Worm (Caenorhabditis elegans) whole organism, young adult: ENCODE measurements around the gene scc-1.
A peak's percentile ranks its signal among the peaks of the same experiment; 100 is the strongest.

ENCODE experiments used
- F22D6.2 ChIP-seq: sonication (generic microtip); optimal IDR thresholded peaks from 2 replicates; lab custom pipeline; 2016; ENCODE audit warnings: mild to moderate bottlenecking, missing genetic modification characterization, missing compliant biosample characterization
- F39B2.1 ChIP-seq: fragments of 200-800 bp; sonication (Bioruptor generic); IDR thresholded peaks from 2 replicates; pipeline ENCODE4 v1.3.6; 2022; ENCODE audit warnings: missing genetic modification reagents, missing genetic modification characterization, missing compliant biosample characterization
- F57A8.1 ChIP-seq: fragments of 200-800 bp; sonication (Bioruptor generic); optimal IDR thresholded peaks from 2 replicates; lab custom pipeline; 2018; ENCODE audit warnings: mild to moderate bottlenecking, missing genetic modification characterization, moderate library complexity, missing compliant biosample characterization
- K11D2.4 ChIP-seq: fragments of 200-800 bp; sonication (Bioruptor generic); IDR thresholded peaks from 2 replicates; pipeline ENCODE4 v1.3.6; 2022; ENCODE audit warnings: missing genetic modification reagents, missing genetic modification characterization, missing compliant biosample characterization
- Y53G8AR.9 ChIP-seq: fragments of 200-800 bp; sonication (Bioruptor generic); conservative IDR thresholded peaks from 2 replicates; pipeline ENCODE4 v1.3.6; 2022; ENCODE audit warnings: missing genetic modification reagents, missing genetic modification characterization, missing compliant biosample characterization
- aptf-3 ChIP-seq: fragments of 200-800 bp; sonication (Bioruptor generic); IDR thresholded peaks from 2 replicates; pipeline ENCODE4 v1.3.6; 2022; ENCODE audit warnings: missing genetic modification characterization, missing compliant biosample characterization
- atf-7 ChIP-seq: sonication (generic microtip); optimal IDR thresholded peaks from 2 replicates; lab custom pipeline; 2017; ENCODE audit warnings: mild to moderate bottlenecking, missing genetic modification characterization, missing compliant biosample characterization
- attf-6 ChIP-seq: fragments of 200-800 bp; sonication (Bioruptor generic); IDR thresholded peaks from 2 replicates; pipeline ENCODE4 v1.3.6; 2022; ENCODE audit warnings: missing genetic modification reagents, missing genetic modification characterization, missing compliant biosample characterization
- ceh-58 ChIP-seq: fragments of 200-800 bp; sonication (Bioruptor generic); IDR thresholded peaks from 2 replicates; pipeline ENCODE4 v1.3.6; 2022; ENCODE audit warnings: missing genetic modification characterization, missing compliant biosample characterization
- egrh-3 ChIP-seq: fragments of 200-800 bp; sonication (Bioruptor generic); IDR thresholded peaks from 2 replicates; pipeline ENCODE4 v1.3.6; 2022; ENCODE audit warnings: missing genetic modification reagents, missing genetic modification characterization, missing compliant biosample characterization
- gei-17 ChIP-seq: fragments of 200-800 bp; sonication (Bioruptor generic); optimal IDR thresholded peaks from 2 replicates; lab custom pipeline; 2018; ENCODE audit warnings: mild to moderate bottlenecking, missing genetic modification characterization, missing compliant biosample characterization
- hlh-12 ChIP-seq: sonication (generic microtip); optimal IDR thresholded peaks from 2 replicates; lab custom pipeline; 2016; ENCODE audit warnings: missing genetic modification characterization, missing compliant biosample characterization
- let-607 ChIP-seq, 2 experiments: fragments of 200-800 bp in 1 of 2; sonication (Bioruptor generic) in 1 of 2; sonication (generic microtip) in 1 of 2; optimal IDR thresholded peaks; 2 replicates each; lab custom pipeline; 2016 to 2018; ENCODE audit warnings: mild to moderate bottlenecking in 2 of 2, missing compliant biosample characterization in 2 of 2, missing genetic modification characterization in 2 of 2, moderate library complexity in 2 of 2, missing genotype in 1 of 2
- lin-40 ChIP-seq: sonication (generic microtip); optimal IDR thresholded peaks from 2 replicates; lab custom pipeline; 2016; ENCODE audit warnings: missing genetic modification characterization, mild to moderate bottlenecking, missing compliant biosample characterization, missing genotype, missing genetic modification reagents
- lir-1 ChIP-seq: fragments of 200-800 bp; sonication (Bioruptor generic); conservative IDR thresholded peaks from 2 replicates; pipeline ENCODE4 v1.3.6; 2022; ENCODE audit warnings: missing genetic modification reagents, missing genetic modification characterization, missing compliant biosample characterization
- madf-10 ChIP-seq: sonication (generic microtip); optimal IDR thresholded peaks from 2 replicates; lab custom pipeline; 2016; ENCODE audit warnings: mild to moderate bottlenecking, missing genetic modification characterization, missing compliant biosample characterization
- madf-3 ChIP-seq: fragments of 200-800 bp; sonication (Bioruptor generic); IDR thresholded peaks from 2 replicates; pipeline ENCODE4 v1.3.6; 2022; ENCODE audit warnings: missing genetic modification reagents, missing genetic modification characterization, missing compliant biosample characterization
- mcd-1 ChIP-seq: fragments of 200-800 bp; sonication (Bioruptor generic); IDR thresholded peaks from 2 replicates; pipeline ENCODE4 v1.3.6; 2022; ENCODE audit warnings: missing genetic modification reagents, missing genetic modification characterization, missing compliant biosample characterization
- nfya-2 ChIP-seq: fragments of 200-800 bp; sonication (Bioruptor generic); IDR thresholded peaks from 2 replicates; pipeline ENCODE4 v1.3.6; 2022; ENCODE audit warnings: missing genetic modification reagents, missing genetic modification characterization, missing compliant biosample characterization
- nhr-179 ChIP-seq: sonication (generic microtip); optimal IDR thresholded peaks from 2 replicates; lab custom pipeline; 2016; ENCODE audit warnings: mild to moderate bottlenecking, missing genetic modification characterization, missing compliant biosample characterization
- nhr-80 ChIP-seq: sonication (generic microtip); optimal IDR thresholded peaks from 2 replicates; lab custom pipeline; 2016; ENCODE audit warnings: missing genetic modification characterization, missing compliant biosample characterization
- rcor-1 ChIP-seq: fragments of 200-800 bp; sonication (Bioruptor generic); IDR thresholded peaks from 2 replicates; pipeline ENCODE4 v1.3.6; 2022; ENCODE audit warnings: missing genetic modification reagents, missing genetic modification characterization, missing compliant biosample characterization
- rpc-1 ChIP-seq, 2 experiments: fragments of 150-350 bp in 1 of 2; sonication (generic microtip) in 1 of 2; optimal IDR thresholded peaks; 2 replicates each; lab custom pipeline; 2014 to 2018; ENCODE audit warnings: missing biosample characterization in 1 of 2, missing genetic modification characterization in 1 of 2, missing genetic modification reagents in 1 of 2, missing genotype in 1 of 2
- sdz-38 ChIP-seq: sonication (generic microtip); optimal IDR thresholded peaks from 2 replicates; lab custom pipeline; 2016; ENCODE audit warnings: missing genotype, missing genetic modification characterization, missing compliant biosample characterization
- sea-2 ChIP-seq: fragments of 200-800 bp; sonication (Bioruptor generic); IDR thresholded peaks from 2 replicates; pipeline ENCODE4 v1.3.6; 2022; ENCODE audit warnings: missing genetic modification characterization, missing compliant biosample characterization
- snpc-1.1 ChIP-seq: sonication (generic microtip); optimal IDR thresholded peaks from 2 replicates; lab custom pipeline; 2017; ENCODE audit warnings: missing genetic modification characterization, mild to moderate bottlenecking, missing compliant biosample characterization, antibody characterized with exemption, moderate library complexity, missing genotype, missing genetic modification reagents; ENCODE audit not compliant: insufficient read depth
- unc-130 ChIP-seq: sonication (generic microtip); optimal IDR thresholded peaks from 2 replicates; lab custom pipeline; 2016; ENCODE audit warnings: missing genetic modification reagents, missing genetic modification characterization, missing compliant biosample characterization
- zfh-2 ChIP-seq: fragments of 200-800 bp; sonication (Bioruptor generic); conservative IDR thresholded peaks from 2 replicates; pipeline ENCODE4 v1.3.6; 2022; ENCODE audit warnings: missing genetic modification reagents, missing genetic modification characterization, missing compliant biosample characterization
- ztf-18 ChIP-seq: sonication (generic microtip); optimal IDR thresholded peaks from 2 replicates; lab custom pipeline; 2016; ENCODE audit warnings: missing genotype, mild to moderate bottlenecking, missing genetic modification characterization, missing compliant biosample characterization
- ztf-25 ChIP-seq: fragments of 200-800 bp; sonication (Bioruptor generic); IDR thresholded peaks from 2 replicates; pipeline ENCODE4 v1.3.6; 2022; ENCODE audit warnings: missing genetic modification reagents, missing genetic modification characterization, missing compliant biosample characterization
- ztf-3 ChIP-seq: fragments of 200-800 bp; sonication (Bioruptor generic); optimal IDR thresholded peaks from 2 replicates; lab custom pipeline; 2018; ENCODE audit warnings: mild to moderate bottlenecking, missing genetic modification characterization, missing compliant biosample characterization

scc-1 gene

DNA sequence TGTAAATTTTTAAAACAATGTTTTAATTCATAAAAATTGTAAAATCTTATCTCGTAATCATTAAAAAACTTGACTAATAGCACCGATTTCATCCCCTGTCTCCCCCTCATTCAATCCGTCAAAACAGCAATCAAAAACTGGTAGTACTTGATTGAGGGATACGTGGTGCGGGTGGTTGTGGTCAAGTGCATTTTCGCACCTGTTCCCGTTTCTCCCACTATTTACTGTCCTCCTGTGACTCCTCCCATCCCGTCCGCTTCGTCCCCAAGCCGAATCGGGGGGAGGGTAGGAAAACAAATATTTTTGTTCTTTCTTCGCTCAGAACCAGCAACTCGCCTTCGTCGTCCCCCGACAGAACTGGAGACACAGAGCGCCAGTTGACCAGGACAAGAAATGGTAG lies 49.7 kb upstream of the scc-1 start, which contains the start of gene lgc-27:
lgc-27 (plus strand) TSS at position 301 of the 400 bp plus-strand sequence.
- no peak for TF ChIP-seq sea-2 (GFP tag; lab: Robert Waterston, UW)
- 0 out of 2 replicates have a peak, but pooled peaks have one; percentile 8 for TF ChIP-seq madf-3 (GFP tag; lab: Robert Waterston, UW)

DNA sequence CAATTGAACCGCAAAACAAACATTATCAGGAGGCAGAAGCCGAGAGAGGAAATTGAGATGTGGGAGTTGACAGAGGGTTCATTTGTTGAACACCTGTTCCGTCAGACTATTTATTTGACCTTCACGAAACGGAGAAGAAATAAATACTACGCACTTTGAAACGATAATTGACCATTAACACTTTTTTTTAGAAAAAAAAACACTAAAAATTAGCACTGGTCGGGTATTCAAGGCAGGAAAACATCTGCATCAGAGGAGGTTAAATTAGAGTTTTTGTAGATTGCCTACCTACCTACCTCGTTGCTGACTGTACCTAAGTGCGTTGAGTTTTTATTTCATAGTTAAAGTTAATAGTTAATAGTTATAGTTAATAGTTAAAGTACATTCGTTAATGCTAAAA lies 48.4 kb upstream of the scc-1 start:
- TF ChIP-seq nhr-179 (tag; lab: Kevin White, UChicago): no peak
- no peak for TF ChIP-seq hlh-12 (tag; lab: Kevin White, UChicago)
- TF ChIP-seq mcd-1: no peak
- TF ChIP-seq unc-130: no peak
- no peak for TF ChIP-seq lin-40 (tag; lab: Kevin White, UChicago)
- no peak for TF ChIP-seq nhr-80 (tag; lab: Kevin White, UChicago)
- TF ChIP-seq rpc-1 (optimal IDR thresholded peaks at IDR 0.05; lab: Kevin White, UChicago): no peak
- no peak for TF ChIP-seq rpc-1 (tag; optimal IDR thresholded peaks at IDR 0.05; lab: Kevin White, UChicago)
- no peak for TF ChIP-seq ceh-58 (GFP tag; lab: Robert Waterston, UW)
- TF ChIP-seq ztf-18: no peak
- TF ChIP-seq zfh-2: no peak
- no peak for TF ChIP-seq K11D2.4 (GFP tag; lab: Robert Waterston, UW)
- TF ChIP-seq, all 124 proteins: peak for 0

ce11 chrII:4655834-4656233 lies 42.7 kb upstream of the scc-1 start, which contains the start of gene fut-6:
Gene fut-6, minus strand, starts transcription at chrII:4655934.
- TF ChIP-seq sea-2 (GFP tag; lab: Robert Waterston, UW) (no peak), ztf-3 (no peak), atf-7 (tag; lab: Kevin White, UChicago) (no peak), madf-10 (tag; lab: Kevin White, UChicago) (no peak), Y53G8AR.9 (GFP tag; lab: Robert Waterston, UW) (no peak), madf-3 (GFP tag; lab: Robert Waterston, UW) (no peak), attf-6 (no peak), gei-17 (GFP tag; lab: Kevin White, UChicago) (no peak), F22D6.2 (tag; lab: Kevin White, UChicago) (no peak), let-607 (tag; optimal IDR thresholded peaks at IDR 0.05; lab: Kevin White, UChicago) (no peak), rcor-1 (no peak), F39B2.1 (GFP tag; lab: Robert Waterston, UW) (no peak), snpc-1.1 (tag; lab: Kevin White, UChicago) (no peak), F57A8.1 (GFP tag; lab: Kevin White, UChicago) (no peak), ztf-25 (GFP tag; lab: Robert Waterston, UW) (no peak)

DNA sequence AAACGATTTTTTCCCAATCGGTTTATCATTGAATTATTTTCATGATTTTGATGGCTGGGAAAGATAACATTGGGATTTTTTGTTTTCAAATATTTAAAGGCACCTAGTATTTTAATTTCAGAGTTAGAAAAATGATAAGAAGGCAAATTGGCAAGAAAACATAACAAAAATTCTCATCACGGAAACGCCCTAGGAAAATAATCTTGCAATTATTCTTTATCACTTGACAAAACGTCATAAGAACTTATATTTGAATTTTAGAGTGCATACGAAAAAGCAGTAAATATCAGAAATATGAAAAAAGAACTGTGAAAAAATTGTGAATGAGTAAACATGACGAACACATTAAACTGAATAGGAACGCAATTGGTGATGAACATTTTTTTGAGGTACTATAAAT lies 41.2 kb upstream of the scc-1 start:
- TF ChIP-seq gei-17 (GFP tag; lab: Kevin White, UChicago): no peak
- no peak for TF ChIP-seq egrh-3 (GFP tag; lab: Robert Waterston, UW)
- no peak for TF ChIP-seq sdz-38
- TF ChIP-seq, all 124 proteins: peak for 0

DNA sequence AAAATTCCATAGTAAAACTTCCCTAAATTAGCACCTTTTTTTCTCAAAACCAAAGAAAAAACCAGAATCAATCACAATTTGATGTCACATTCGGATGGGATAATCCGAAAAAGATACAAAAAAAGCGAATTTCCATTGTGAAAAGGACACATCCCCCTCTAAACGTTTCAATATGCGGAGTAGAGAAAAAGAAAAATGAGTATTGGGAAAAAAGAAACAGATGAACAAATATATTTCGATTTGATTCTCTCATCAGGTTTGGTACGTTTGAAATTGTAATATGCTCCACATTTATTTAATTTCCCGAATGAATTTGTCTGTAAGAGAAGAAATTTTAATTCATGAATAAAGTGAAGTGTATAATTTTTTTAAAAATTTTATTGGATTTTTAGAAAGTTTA lies 40.3 kb upstream of the scc-1 start:
- TF ChIP-seq lir-1 (GFP tag; lab: Robert Waterston, UW) (no peak), aptf-3 (GFP tag; lab: Robert Waterston, UW) (no peak), nfya-2 (no peak), Y53G8AR.9 (GFP tag; lab: Robert Waterston, UW) (no peak)
